Worm (Caenorhabditis elegans): ENCODE data around the gene sec-3.

DNA sequence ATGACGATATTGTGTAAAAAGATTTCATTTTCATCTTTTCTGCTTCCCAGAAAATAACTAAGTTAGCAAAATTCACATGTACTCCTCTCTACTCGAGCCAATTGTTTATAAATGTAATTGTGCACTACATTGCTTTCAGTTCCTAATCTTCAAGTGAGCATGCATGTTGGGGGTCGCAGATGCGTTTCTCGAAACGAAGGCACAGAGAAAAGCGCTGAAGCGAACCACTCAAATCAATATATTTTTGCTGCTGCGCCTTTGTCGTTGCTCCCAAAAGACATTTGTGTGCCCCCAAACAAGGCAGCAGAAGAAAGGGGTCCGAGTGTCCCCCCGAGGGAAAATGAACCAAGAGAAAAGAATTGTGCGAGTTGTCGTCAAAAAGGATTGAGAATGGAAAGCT lies 26.6 kb upstream of the sec-3 start:
- peak in 2 of 3 experiments; percentile 1 to 52 for TF ChIP-seq ceh-82 (tag; optimal IDR thresholded peaks at IDR 0.05)
- no peak for TF ChIP-seq lsy-2 (tag; optimal IDR thresholded peaks at IDR 0.05)
- peak; percentile 42 for TF ChIP-seq nhr-71 (tag; optimal IDR thresholded peaks at IDR 0.05)
- no peak for TF ChIP-seq lin-39 (tag; optimal IDR thresholded peaks at IDR 0.05)
